Fruit fly (Drosophila melanogaster): ENCODE results near the gene chico.

The chico gene

DNA sequence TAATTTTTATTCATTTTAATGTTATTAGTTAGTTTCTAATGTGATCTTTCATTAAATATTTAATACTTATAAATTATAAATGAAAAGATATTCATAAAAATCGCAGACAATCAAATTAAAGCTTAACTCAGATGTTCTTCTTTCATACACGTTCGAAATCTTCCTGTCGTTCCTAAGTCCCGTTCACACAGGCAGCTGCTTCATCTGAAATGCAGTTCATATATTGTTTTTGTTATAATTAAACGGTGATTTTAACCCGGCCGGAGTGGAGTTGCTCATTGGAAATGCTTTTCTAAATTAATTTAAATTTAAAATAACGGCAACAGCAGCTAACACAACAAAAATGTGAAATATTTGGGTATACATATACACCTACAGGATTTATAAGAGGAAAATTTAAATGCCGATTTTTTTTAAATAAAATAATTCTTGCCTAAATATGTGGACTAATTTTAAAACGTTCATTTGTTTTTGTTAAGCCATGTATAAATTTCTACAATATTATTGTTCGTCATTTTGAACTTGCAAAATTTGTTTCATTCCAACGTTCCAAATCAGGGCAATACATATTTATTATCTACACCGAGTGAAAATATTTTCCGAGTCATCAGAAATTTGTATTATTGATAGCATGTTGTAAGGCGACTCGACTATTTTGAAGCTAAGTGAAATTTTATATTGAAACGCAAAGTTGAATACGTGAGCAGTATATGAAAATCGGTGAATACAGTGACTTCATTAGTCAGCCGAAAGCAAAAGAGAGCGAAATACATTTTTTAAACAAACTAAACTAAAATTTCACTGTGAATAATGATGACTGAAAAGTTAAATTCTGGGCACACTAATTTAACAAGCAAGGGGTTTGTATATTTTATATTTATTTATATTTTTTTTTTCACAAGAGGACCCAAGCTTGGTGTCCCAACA is 7.9 kb downstream of the chico start, which contains the start of gene me31B (continued):
- TF ChIP-seq sens (GFP tag) (peak; percentile 9), CG12942 (GFP tag; optimal IDR thresholded peaks at IDR 0.05) (peak; percentile 38), da (GFP tag; optimal IDR thresholded peaks at IDR 0.05) (no peak), CG10959 (GFP tag; IDR thresholded peaks at IDR 0.05) (no peak), CG14710 (tag; optimal IDR thresholded peaks at IDR 0.05) (peak; percentile 33), Lhr (GFP tag; optimal IDR thresholded peaks at IDR 0.05) (peak; percentile 7), CG4617 (GFP tag; optimal IDR thresholded peaks at IDR 0.05; ENCODE audit: borderline replicate concordance) (peak; percentile 73), CG10209 (GFP tag; optimal IDR thresholded peaks at IDR 0.05) (no peak), H2.0 (GFP tag; IDR thresholded peaks at IDR 0.05) (no peak), oc (tag; optimal IDR thresholded peaks at IDR 0.05) (no peak), sqz (GFP tag; optimal IDR thresholded peaks at IDR 0.05) (no peak), YL-1 (GFP tag; optimal IDR thresholded peaks at IDR 0.05) (peak; percentile 12), CG17912 (GFP tag; optimal IDR thresholded peaks at IDR 0.05) (peak; percentile 6), gfzf (GFP tag; optimal IDR thresholded peaks at IDR 0.05) (peak; percentile 40), BEAF-32 (GFP tag; optimal IDR thresholded peaks at IDR 0.05) (peak; percentile 27), CG1024 (GFP tag; IDR thresholded peaks at IDR 0.05) (peak; percentile 93), CG11398 (GFP tag; optimal IDR thresholded peaks at IDR 0.05) (peak; percentile 97), Kr (GFP tag; optimal IDR thresholded peaks at IDR 0.05) (no peak), CG12071 (GFP tag; optimal IDR thresholded peaks at IDR 0.05) (no peak), Pdp1 (GFP tag; optimal IDR thresholded peaks at IDR 0.05) (peak in 1 of 2 experiments; percentile 15), row (GFP tag; IDR thresholded peaks at IDR 0.05) (peak; percentile 75; the same call in 2 of the 3 replicates), Blimp-1 (GFP tag; optimal IDR thresholded peaks at IDR 0.05) (no peak), CG15073 (GFP tag; optimal IDR thresholded peaks at IDR 0.05) (no peak), CG17361 (GFP tag; IDR thresholded peaks at IDR 0.05) (peak; percentile 70; the same call in 1 of the 3 replicates), CG17802 (tag; optimal IDR thresholded peaks at IDR 0.05) (peak; percentile 96), CG31388 (GFP tag; optimal IDR thresholded peaks at IDR 0.05) (no peak), Sox100B (GFP tag; optimal IDR thresholded peaks at IDR 0.05) (peak; percentile 25), bsh (GFP tag; optimal IDR thresholded peaks at IDR 0.05) (no peak), ac (GFP tag; optimal IDR thresholded peaks at IDR 0.05) (no peak), Sry-δ (GFP tag; optimal IDR thresholded peaks at IDR 0.05) (peak; percentile 1), CG2202 (tag; optimal IDR thresholded peaks at IDR 0.05) (no peak), CG4360 (GFP tag; IDR thresholded peaks at IDR 0.05) (no peak), CG15514 (GFP tag; optimal IDR thresholded peaks at IDR 0.05) (no peak), Dbx (GFP tag; IDR thresholded peaks at IDR 0.05) (no peak), lola (GFP tag; optimal IDR thresholded peaks at IDR 0.05) (peak in 1 of 3 experiments; percentile 26)

DNA sequence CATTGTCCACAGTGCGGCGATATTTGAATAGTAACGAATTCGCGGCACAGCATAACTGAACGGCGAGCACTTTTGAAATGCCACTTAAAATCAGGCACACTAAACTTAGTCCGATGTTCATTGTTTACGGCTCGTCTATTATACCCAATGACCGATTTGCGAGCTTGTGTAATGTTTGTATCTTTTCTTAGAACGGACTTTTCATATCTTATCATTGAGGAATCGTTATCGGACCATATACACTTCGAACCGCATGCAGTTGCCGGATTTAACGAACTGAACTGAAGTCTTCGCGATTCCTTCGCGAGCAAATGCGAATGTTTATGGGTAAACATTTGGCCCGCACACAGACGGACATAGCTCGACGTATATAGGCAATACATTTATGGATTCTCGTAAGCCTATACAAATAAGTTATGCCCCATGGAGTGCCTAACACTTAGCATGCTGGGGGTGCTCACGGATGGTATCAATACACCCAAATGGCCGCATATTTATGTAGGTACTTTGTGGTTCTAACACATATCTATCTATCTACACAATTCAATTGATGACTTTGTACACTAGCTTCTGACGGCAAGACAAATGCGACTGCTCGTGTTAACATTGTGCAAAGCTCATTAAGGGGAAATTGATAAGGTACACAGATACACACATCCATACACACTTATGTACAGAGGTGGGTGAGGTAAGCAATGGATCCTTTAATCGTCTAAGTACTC is 9.0 kb downstream of the chico start, which contains the start of gene mthl15:
TSS of gene mthl15 (minus strand) at position 593 of the 722 bp plus-strand sequence.
- TF ChIP-seq CG15696 (tag; optimal IDR thresholded peaks at IDR 0.05) (peak; percentile 34), tll (GFP tag; optimal IDR thresholded peaks at IDR 0.05) (peak in 1 of 2 experiments; percentile 26), CG17912 (GFP tag; optimal IDR thresholded peaks at IDR 0.05) (peak; percentile 22), org-1 (GFP tag; optimal IDR thresholded peaks at IDR 0.05) (no peak), HLH4C (GFP tag; IDR thresholded peaks at IDR 0.05; ENCODE audit: partially characterized antibody) (0 out of 3 replicates have a peak, but pooled peaks have one; percentile 39), gsb-n (tag; optimal IDR thresholded peaks at IDR 0.05) (no peak), CG12219 (GFP tag; optimal IDR thresholded peaks at IDR 0.05) (peak; percentile 31), sens (GFP tag) (peak; percentile 64), Asciz (GFP tag; optimal IDR thresholded peaks at IDR 0.05) (peak; percentile 5), CG9817 (tag; optimal IDR thresholded peaks at IDR 0.05) (no peak), CG17359 (tag; optimal IDR thresholded peaks at IDR 0.05) (no peak), Meics (GFP tag; optimal IDR thresholded peaks at IDR 0.05) (peak; percentile 87), H15 (GFP tag; IDR thresholded peaks at IDR 0.05) (no peak), row (GFP tag; IDR thresholded peaks at IDR 0.05) (0 out of 3 replicates have a peak, but pooled peaks have one; percentile 11)
